Worm (Caenorhabditis elegans): ENCODE results near the gene Y94H6A.5.

Gene Y94H6A.5

DNA sequence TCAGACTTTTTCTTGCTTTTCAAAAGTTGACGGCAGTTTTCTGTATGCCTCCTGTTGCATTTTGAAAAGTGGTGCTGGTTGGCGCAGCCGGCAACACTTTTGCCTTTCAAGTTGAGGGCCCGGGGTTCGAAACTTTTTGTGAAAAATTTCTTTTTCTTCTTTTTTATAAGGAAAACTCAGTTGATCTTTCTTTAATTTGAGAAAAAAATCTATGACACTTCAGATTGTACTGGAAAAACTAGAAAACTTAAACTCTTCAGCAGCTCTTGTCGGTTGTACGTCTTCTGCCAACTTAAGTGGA is 38.9 kb downstream of the Y94H6A.5 start (continued):
- TF ChIP-seq mcd-1 (GFP tag; IDR thresholded peaks at IDR 0.05) (no peak), madf-6 (GFP tag; IDR thresholded peaks at IDR 0.05) (no peak), tbp1 (GFP tag; optimal IDR thresholded peaks at IDR 0.05) (peak; percentile 98), let-607 (tag; optimal IDR thresholded peaks at IDR 0.05) (peak; percentile 7 to 38), ztf-18 (tag; optimal IDR thresholded peaks at IDR 0.05) (peak; percentile 59), Y79H2A.3 (GFP tag; conservative IDR thresholded peaks at IDR 0.05) (0 out of 2 replicates have a peak, but pooled peaks have one; percentile 62), F49E8.2 (tag; optimal IDR thresholded peaks at IDR 0.05; ENCODE audit: insufficient read depth) (no peak), cebp-2 (GFP tag; IDR thresholded peaks at IDR 0.05) (0 out of 2 replicates have a peak, but pooled peaks have one; percentile 65), pha-4 (tag; optimal IDR thresholded peaks at IDR 0.05) (no peak), B0336.3 (GFP tag; IDR thresholded peaks at IDR 0.05) (no peak), nfya-2 (GFP tag; IDR thresholded peaks at IDR 0.05) (no peak), nfya-1 (tag; optimal IDR thresholded peaks at IDR 0.05; ENCODE audit: borderline replicate concordance, insufficient read depth) (no peak), F22D6.2 (tag; optimal IDR thresholded peaks at IDR 0.05) (no peak), nhr-179 (tag; optimal IDR thresholded peaks at IDR 0.05) (peak; percentile 13), snpc-3.4 (tag; optimal IDR thresholded peaks at IDR 0.05) (peak; percentile 72), dpl-1 (GFP tag; optimal IDR thresholded peaks at IDR 0.05) (no peak), F33H1.4 (GFP tag; IDR thresholded peaks at IDR 0.05) (0 out of 2 replicates have a peak, but pooled peaks have one; percentile 18), ztf-3 (GFP tag; optimal IDR thresholded peaks at IDR 0.05) (no peak), akir-1 (GFP tag; optimal IDR thresholded peaks at IDR 0.05) (no peak), ztf-25 (GFP tag; IDR thresholded peaks at IDR 0.05) (peak; percentile 87), lin-26 (GFP tag; IDR thresholded peaks at IDR 0.05) (peak; percentile 90), egl-18 (GFP tag; IDR thresholded peaks at IDR 0.05) (no peak), cebp-1 (GFP tag; IDR thresholded peaks at IDR 0.05) (no peak), cebp-1 (tag; optimal IDR thresholded peaks at IDR 0.05) (peak; percentile 39), mxl-1 (tag; optimal IDR thresholded peaks at IDR 0.05) (peak; percentile 68), madf-8 (GFP tag; conservative IDR thresholded peaks at IDR 0.05) (no peak), F57C9.4 (tag; optimal IDR thresholded peaks at IDR 0.05) (no peak), unc-130 (GFP tag; optimal IDR thresholded peaks at IDR 0.05) (no peak), die-1 (tag; optimal IDR thresholded peaks at IDR 0.05) (peak; percentile 94), somi-1 (GFP tag; optimal IDR thresholded peaks at IDR 0.05) (no peak), tlf-1 (GFP tag; optimal IDR thresholded peaks at IDR 0.05) (peak; percentile 16), xnd-1 (tag; optimal IDR thresholded peaks at IDR 0.05) (no peak), rcor-1 (GFP tag; IDR thresholded peaks at IDR 0.05) (no peak), K11D2.4 (GFP tag; IDR thresholded peaks at IDR 0.05) (no peak), nhr-90 (tag; optimal IDR thresholded peaks at IDR 0.05) (peak; percentile 68), bed-2 (GFP tag; IDR thresholded peaks at IDR 0.05) (no peak), ceh-58 (GFP tag; IDR thresholded peaks at IDR 0.05) (no peak), C06A6.2 (GFP tag; conservative IDR thresholded peaks at IDR 0.05) (no peak), hmg-1.2 (GFP tag; IDR thresholded peaks at IDR 0.05) (peak; percentile 36; the same call in 1 of the 2 replicates), egl-44 (GFP tag; IDR thresholded peaks at IDR 0.05) (peak; percentile 50; the same call in 1 of the 2 replicates), ceh-91 (GFP tag; IDR thresholded peaks at IDR 0.05) (no peak), lag-1 (GFP tag; IDR thresholded peaks at IDR 0.05) (no peak), lin-54 (GFP tag; optimal IDR thresholded peaks at IDR 0.05) (peak; percentile 50), sdz-38 (tag; optimal IDR thresholded peaks at IDR 0.05) (no peak), nfyb-1 (GFP tag; IDR thresholded peaks at IDR 0.05) (0 out of 2 replicates have a peak, but pooled peaks have one; percentile 19), C17E4.6 (GFP tag; IDR thresholded peaks at IDR 0.05) (no peak; the same call in 1 of the 2 replicates), F55B11.4 (tag; optimal IDR thresholded peaks at IDR 0.05; ENCODE audit: borderline replicate concordance, insufficient read depth) (no peak), athp-1 (tag; optimal IDR thresholded peaks at IDR 0.05) (peak; percentile 56), F37B4.10 (GFP tag; IDR thresholded peaks at IDR 0.05) (no peak), lsl-1 (GFP tag; optimal IDR thresholded peaks at IDR 0.05) (peak; percentile 16)

Data from whole organism, young adult.